Worm (Caenorhabditis elegans): ENCODE results near the gene F13A2.3.

- TF ChIP-seq W03F9.2 (tag; optimal IDR thresholded peaks at IDR 0.05) (no peak), dao-5 (tag; optimal IDR thresholded peaks at IDR 0.05) (no peak)
Observed at ce11 chrV:4370515-4370914, 25.6 kb downstream of the F13A2.3 start.

Data from whole organism, L4/young adult.